Worm (Caenorhabditis elegans): ENCODE results near the gene F34D10.9.
A peak's percentile ranks its signal among the peaks of the same experiment; 100 is the strongest.

Gene F34D10.9

DNA sequence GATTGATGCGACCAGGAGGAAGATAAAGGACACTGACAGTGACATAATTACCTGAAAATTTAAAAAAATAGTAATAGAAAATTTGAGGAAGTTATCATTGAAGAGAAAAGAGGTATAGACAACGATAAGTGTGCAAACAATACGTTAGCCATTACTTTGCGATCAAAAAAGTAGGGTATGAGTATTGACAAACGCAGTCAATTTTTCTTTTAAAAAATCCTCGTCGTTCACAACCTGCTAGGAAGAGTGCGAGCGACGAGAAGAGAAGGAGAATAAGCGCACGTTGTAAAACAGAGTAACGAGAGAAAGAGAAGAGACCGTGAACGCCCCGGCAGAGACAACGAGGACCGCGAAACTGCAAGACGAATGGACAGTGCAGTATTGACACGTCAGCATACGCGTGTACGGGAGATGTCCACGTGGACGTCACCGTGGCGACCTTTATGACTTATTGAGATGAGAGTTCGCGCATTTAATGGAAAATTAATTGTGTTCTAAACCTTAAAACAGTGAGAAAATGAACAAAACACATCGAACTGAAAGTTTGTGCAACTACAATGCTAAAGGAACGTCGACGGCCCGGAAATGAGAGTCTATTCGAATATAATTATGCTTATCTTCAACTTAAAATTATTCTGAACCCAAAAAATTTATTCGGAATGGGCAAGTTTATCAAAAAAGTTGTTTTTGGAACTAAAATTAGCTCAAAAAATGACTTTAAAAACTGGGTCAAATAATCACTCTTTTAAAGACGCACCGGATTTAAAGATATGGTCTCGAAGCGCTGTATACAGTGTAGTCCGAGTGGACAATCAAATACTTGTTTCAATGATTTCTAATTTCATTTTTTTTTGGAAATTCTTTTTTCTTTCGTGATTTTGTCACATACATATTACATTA is 27.8 kb downstream of the F34D10.9 start, which contains the start of the genes pdi-1 and C14B1.2:
Gene pdi-1 (minus strand): TSS at position 51 of the 900 bp plus-strand sequence.
Gene C14B1.2 (plus strand): TSS at position 850 of the 900 bp plus-strand sequence.
- TF ChIP-seq ceh-28 (tag; optimal IDR thresholded peaks at IDR 0.05) (peak; percentile 20), sea-2 (GFP tag; optimal IDR thresholded peaks at IDR 0.05) (no peak), ama-1 (optimal IDR thresholded peaks at IDR 0.05) (no peak), egl-5 (tag; optimal IDR thresholded peaks at IDR 0.05) (no peak), ceh-16 (tag; optimal IDR thresholded peaks at IDR 0.05) (no peak), zag-1 (tag; optimal IDR thresholded peaks at IDR 0.05) (no peak), nhr-76 (tag; optimal IDR thresholded peaks at IDR 0.05) (no peak), lin-15B (tag; optimal IDR thresholded peaks at IDR 0.05) (peak; percentile 65), lin-39 (tag; optimal IDR thresholded peaks at IDR 0.05) (peak; percentile 0), ztf-11 (tag; optimal IDR thresholded peaks at IDR 0.05) (no peak), skn-1 (tag; optimal IDR thresholded peaks at IDR 0.05) (no peak), pha-4 (tag; optimal IDR thresholded peaks at IDR 0.05) (peak; percentile 83), ztf-4 (tag; optimal IDR thresholded peaks at IDR 0.05) (no peak), nhr-11 (tag; optimal IDR thresholded peaks at IDR 0.05) (no peak), unc-62 (GFP tag; optimal IDR thresholded peaks at IDR 0.05) (no peak), snpc-4 (tag; optimal IDR thresholded peaks at IDR 0.05) (peak; percentile 33), elt-1 (tag; optimal IDR thresholded peaks at IDR 0.05) (no peak), elt-3 (tag; optimal IDR thresholded peaks at IDR 0.05) (no peak), ceh-9 (tag; optimal IDR thresholded peaks at IDR 0.05) (no peak), unc-39 (tag; optimal IDR thresholded peaks at IDR 0.05) (no peak), eor-1 (tag; optimal IDR thresholded peaks at IDR 0.05) (no peak), R02D3.7 (tag; optimal IDR thresholded peaks at IDR 0.05) (no peak), fkh-10 (GFP tag; optimal IDR thresholded peaks at IDR 0.05) (no peak), lsy-12 (tag; optimal IDR thresholded peaks at IDR 0.05) (peak; percentile 29), nhr-23 (tag; optimal IDR thresholded peaks at IDR 0.05) (peak; percentile 21), daf-12 (tag; optimal IDR thresholded peaks at IDR 0.05) (no peak), nhr-43 (tag; optimal IDR thresholded peaks at IDR 0.05; ENCODE audit: poor library complexity, severe bottlenecking) (peak; percentile 67), nhr-237 (tag; optimal IDR thresholded peaks at IDR 0.05) (no peak), nfya-1 (tag; optimal IDR thresholded peaks at IDR 0.05; ENCODE audit: insufficient read depth) (peak; percentile 92), ceh-82 (tag; optimal IDR thresholded peaks at IDR 0.05) (no peak), nhr-77 (tag; optimal IDR thresholded peaks at IDR 0.05) (no peak), nhr-28 (tag; optimal IDR thresholded peaks at IDR 0.05) (no peak), nhr-25 (tag; optimal IDR thresholded peaks at IDR 0.05) (peak; percentile 79), jun-1 (tag; optimal IDR thresholded peaks at IDR 0.05) (peak; percentile 16), mml-1 (tag; optimal IDR thresholded peaks at IDR 0.05) (no peak), egl-27 (tag; optimal IDR thresholded peaks at IDR 0.05) (no peak), hmg-11 (tag; optimal IDR thresholded peaks at IDR 0.05) (no peak), ZK546.5 (tag; optimal IDR thresholded peaks at IDR 0.05) (no peak), fkh-2 (tag; optimal IDR thresholded peaks at IDR 0.05) (no peak), pqm-1 (tag; optimal IDR thresholded peaks at IDR 0.05) (peak; percentile 29), mdl-1 (tag; optimal IDR thresholded peaks at IDR 0.05) (peak; percentile 5), nhr-67 (tag; optimal IDR thresholded peaks at IDR 0.05) (no peak), fos-1 (tag; optimal IDR thresholded peaks at IDR 0.05) (peak; percentile 28), tbx-2 (tag; optimal IDR thresholded peaks at IDR 0.05) (no peak), aly-2 (tag; optimal IDR thresholded peaks at IDR 0.05) (no peak), nhr-12 (tag; optimal IDR thresholded peaks at IDR 0.05) (no peak), elt-2 (tag; optimal IDR thresholded peaks at IDR 0.05) (peak; percentile 44)
